Fruit fly (Drosophila melanogaster) whole organism, embryonic: Measurements from ENCODE around the gene ec.

ENCODE experiments used
- B-H2 ChIP-seq: fragments of 200-800 bp; sonication (Bioruptor generic); optimal IDR thresholded peaks from 2 replicates; lab custom pipeline; 2018; ENCODE audit warnings: missing biosample characterization, mild to moderate bottlenecking, missing genetic modification characterization
- CG10431 ChIP-seq: fragments of 200-800 bp; sonication (Bioruptor generic); optimal IDR thresholded peaks from 3 replicates; lab custom pipeline; 2018; ENCODE audit warnings: missing biosample characterization, mild to moderate bottlenecking, missing genetic modification characterization
- CG11456 ChIP-seq: fragments of 200-800 bp; sonication (Bioruptor generic); IDR thresholded peaks from 3 replicates; pipeline ENCODE4 v1.3.6; 2022; ENCODE audit warnings: missing biosample characterization, missing genetic modification characterization
- CG11696 ChIP-seq: fragments of 200-800 bp; sonication (Bioruptor generic); IDR thresholded peaks from 2 replicates; pipeline ENCODE4 v1.3.6; 2022; ENCODE audit warnings: missing biosample characterization, missing genetic modification characterization
- CG12071 ChIP-seq: fragments of 200-800 bp; sonication (Bioruptor generic); optimal IDR thresholded peaks from 3 replicates; lab custom pipeline; 2018; ENCODE audit warnings: missing biosample characterization, mild to moderate bottlenecking, missing genetic modification characterization
- CG12104 ChIP-seq: fragments of 200-800 bp; sonication (Bioruptor generic); optimal IDR thresholded peaks from 3 replicates; lab custom pipeline; 2016; ENCODE audit warnings: missing biosample characterization, missing genetic modification characterization
- CG12219 ChIP-seq: fragments of 200-800 bp; sonication (Bioruptor generic); optimal IDR thresholded peaks from 3 replicates; lab custom pipeline; 2018; ENCODE audit warnings: missing biosample characterization, mild to moderate bottlenecking, missing genetic modification characterization
- CG12942 ChIP-seq: fragments of 200-800 bp; sonication (Bioruptor generic); optimal IDR thresholded peaks from 3 replicates; lab custom pipeline; 2016; ENCODE audit warnings: missing biosample characterization, missing genetic modification characterization
- CG13624 ChIP-seq: fragments of 200-800 bp; sonication (Bioruptor generic); optimal IDR thresholded peaks from 2 replicates; lab custom pipeline; 2016; ENCODE audit warnings: missing biosample characterization, missing genetic modification characterization
- CG1602 ChIP-seq: fragments of 200-800 bp; sonication (Bioruptor generic); optimal IDR thresholded peaks from 3 replicates; lab custom pipeline; 2016; ENCODE audit warnings: missing biosample characterization, missing genetic modification characterization
- CG1647 ChIP-seq: fragments of 200-800 bp; sonication (Bioruptor generic); optimal IDR thresholded peaks from 3 replicates; lab custom pipeline; 2016; ENCODE audit warnings: missing biosample characterization, missing genetic modification characterization
- CG17802 ChIP-seq: fragments of 200-800 bp; sonication (Bioruptor generic); optimal IDR thresholded peaks from 2 replicates; lab custom pipeline; 2018; ENCODE audit warnings: missing biosample characterization, mild to moderate bottlenecking, missing genetic modification characterization, moderate library complexity
- CG31224 ChIP-seq: fragments of 200-800 bp; sonication (Bioruptor generic); IDR thresholded peaks from 2 replicates; pipeline ENCODE4 v1.3.6; 2022; ENCODE audit warnings: missing biosample characterization, missing genetic modification characterization
- CG32772 ChIP-seq: fragments of 200-800 bp; sonication (Bioruptor generic); IDR thresholded peaks from 2 replicates; pipeline ENCODE4 v1.3.6; 2022; ENCODE audit warnings: missing biosample characterization, missing genetic modification characterization
- CG4328 ChIP-seq: fragments of 200-800 bp; sonication (Bioruptor generic); optimal IDR thresholded peaks from 3 replicates; lab custom pipeline; 2017; ENCODE audit warnings: missing biosample characterization, missing genetic modification reagents, missing genetic modification characterization
- CG43689 ChIP-seq: fragments of 200-800 bp; sonication (Bioruptor generic); IDR thresholded peaks from 2 replicates; pipeline ENCODE4 v1.3.6; 2022; ENCODE audit warnings: missing biosample characterization, missing genetic modification characterization
- CG6765 ChIP-seq: fragments of 200-800 bp; sonication (Bioruptor generic); optimal IDR thresholded peaks from 3 replicates; lab custom pipeline; 2017; ENCODE audit warnings: missing biosample characterization, mild to moderate bottlenecking, missing genetic modification characterization
- CG8359 ChIP-seq: fragments of 200-800 bp; sonication (Bioruptor generic); optimal IDR thresholded peaks from 2 replicates; lab custom pipeline; 2017; ENCODE audit warnings: missing biosample characterization, mild to moderate bottlenecking, missing genetic modification characterization, borderline replicate concordance
- Dbx ChIP-seq: fragments of 200-800 bp; sonication (Bioruptor generic); IDR thresholded peaks from 3 replicates; pipeline ENCODE4 v1.3.6; 2022; ENCODE audit warnings: missing biosample characterization, missing genetic modification characterization
- Dref ChIP-seq: fragments of 200-800 bp; sonication (Bioruptor generic); IDR thresholded peaks from 2 replicates; pipeline ENCODE4 v1.3.6; 2022; ENCODE audit warnings: missing biosample characterization, missing genetic modification characterization
- Ets65A ChIP-seq: fragments of 200-800 bp; sonication (Bioruptor generic); peaks from one replicate; lab custom pipeline; 2016; ENCODE audit warnings: missing biosample characterization, missing genetic modification characterization
- H15 ChIP-seq: fragments of 200-800 bp; sonication (Bioruptor generic); IDR thresholded peaks from 3 replicates; pipeline ENCODE4 v1.3.6; 2022; ENCODE audit warnings: missing biosample characterization, missing genetic modification characterization
- HLH4C ChIP-seq: fragments of 200-800 bp; sonication (Bioruptor generic); IDR thresholded peaks from 3 replicates; pipeline ENCODE4 v1.3.6; 2022; ENCODE audit warnings: missing biosample characterization, missing genetic modification characterization; ENCODE audit not compliant: partially characterized antibody
- HLH54F ChIP-seq: fragments of 200-800 bp; sonication (Bioruptor generic); optimal IDR thresholded peaks from 3 replicates; lab custom pipeline; 2016; ENCODE audit warnings: missing biosample characterization, missing genetic modification characterization
- Hmx ChIP-seq: fragments of 200-800 bp; sonication (Bioruptor generic); optimal IDR thresholded peaks from 2 replicates; lab custom pipeline; 2016; ENCODE audit warnings: missing biosample characterization, missing genetic modification characterization
- Hr39 ChIP-seq: fragments of >200 bp; optimal IDR thresholded peaks from 2 replicates; lab custom pipeline; 2017
- Hr51 ChIP-seq, 2 experiments: fragments of 200-800 bp; sonication (Bioruptor generic); optimal IDR thresholded peaks; 2 replicates in 1 of 2; 3 replicates in 1 of 2; lab custom pipeline; 2016 to 2018; ENCODE audit warnings: missing biosample characterization in 2 of 2, missing genetic modification characterization in 2 of 2, mild to moderate bottlenecking in 1 of 2, moderate library complexity in 1 of 2
- Med ChIP-seq: fragments of 200-800 bp; sonication (Bioruptor generic); peaks from one replicate; lab custom pipeline; 2016; ENCODE audit warnings: missing biosample characterization, missing genetic modification characterization, mild to moderate bottlenecking, inconsistent platforms, moderate library complexity
- NC2α ChIP-seq: fragments of 200-800 bp; sonication (Bioruptor generic); optimal IDR thresholded peaks from 2 replicates; lab custom pipeline; 2016; ENCODE audit warnings: missing biosample characterization, missing genetic modification characterization
- Rx ChIP-seq: fragments of 200-800 bp; sonication (Bioruptor generic); IDR thresholded peaks from 2 replicates; pipeline ENCODE4 v1.3.6; 2022; ENCODE audit warnings: missing biosample characterization, missing genetic modification characterization
- Sin3A ChIP-seq: fragments of >200 bp; optimal IDR thresholded peaks from 2 replicates; lab custom pipeline; 2018
- Spps ChIP-seq: fragments of 200-800 bp; sonication (Bioruptor generic); optimal IDR thresholded peaks from 2 replicates; lab custom pipeline; 2018; ENCODE audit warnings: missing biosample characterization, mild to moderate bottlenecking, missing genetic modification characterization
- Xrp1 ChIP-seq: fragments of 200-800 bp; sonication (Bioruptor generic); IDR thresholded peaks from 2 replicates; pipeline ENCODE4 v1.3.6; 2022; ENCODE audit warnings: missing biosample characterization, missing genetic modification characterization
- YL-1 ChIP-seq: fragments of 200-800 bp; sonication (Bioruptor generic); optimal IDR thresholded peaks from 3 replicates; lab custom pipeline; 2017; ENCODE audit warnings: missing biosample characterization, mild to moderate bottlenecking, missing genetic modification characterization
- cato ChIP-seq: fragments of 200-800 bp; sonication (Bioruptor generic); optimal IDR thresholded peaks from 2 replicates; lab custom pipeline; 2016; ENCODE audit warnings: missing biosample characterization, missing genetic modification characterization, borderline replicate concordance
- ci ChIP-seq: fragments of 200-800 bp; sonication (Bioruptor generic); IDR thresholded peaks from 3 replicates; pipeline ENCODE4 v1.3.6; 2022; ENCODE audit warnings: missing biosample characterization, missing genetic modification characterization
- croc ChIP-seq: fragments of 200-800 bp; sonication (Bioruptor generic); conservative IDR thresholded peaks from 3 replicates; pipeline ENCODE4 v1.3.6; 2022; ENCODE audit warnings: missing biosample characterization, missing genetic modification characterization
- dmrt99B ChIP-seq: fragments of 200-800 bp; sonication (Bioruptor generic); optimal IDR thresholded peaks from 2 replicates; lab custom pipeline; 2018; ENCODE audit warnings: missing biosample characterization, mild to moderate bottlenecking, missing genetic modification characterization, moderate library complexity
- emc ChIP-seq: fragments of 200-800 bp; sonication (Bioruptor generic); optimal IDR thresholded peaks from 2 replicates; lab custom pipeline; 2016; ENCODE audit warnings: missing biosample characterization, missing genetic modification characterization
- eyg ChIP-seq: fragments of 200-800 bp; sonication (Bioruptor generic); optimal IDR thresholded peaks from 3 replicates; lab custom pipeline; 2016; ENCODE audit warnings: missing biosample characterization, missing genetic modification characterization
- fd3F ChIP-seq: fragments of 200-800 bp; sonication (Bioruptor generic); optimal IDR thresholded peaks from 2 replicates; lab custom pipeline; 2018; ENCODE audit warnings: missing biosample characterization, mild to moderate bottlenecking, missing genetic modification characterization, moderate library complexity
- gcm2 ChIP-seq: fragments of 200-800 bp; sonication (Bioruptor generic); optimal IDR thresholded peaks from 2 replicates; lab custom pipeline; 2016; ENCODE audit warnings: missing biosample characterization, missing genetic modification characterization
- gsb-n ChIP-seq: fragments of 200-800 bp; sonication (Bioruptor generic); optimal IDR thresholded peaks from 3 replicates; lab custom pipeline; 2018; ENCODE audit warnings: missing biosample characterization, mild to moderate bottlenecking, missing genetic modification characterization
- ken ChIP-seq: fragments of 200-800 bp; sonication (Bioruptor generic); IDR thresholded peaks from 3 replicates; pipeline ENCODE4 v1.3.6; 2022; ENCODE audit warnings: missing biosample characterization, missing genetic modification characterization
- nerfin-1 ChIP-seq: fragments of 200-800 bp; sonication (Bioruptor generic); optimal IDR thresholded peaks from 3 replicates; lab custom pipeline; 2019; ENCODE audit warnings: missing biosample characterization, mild to moderate bottlenecking, missing genetic modification characterization, moderate library complexity
- pho ChIP-seq: fragments of 200-800 bp; sonication (Bioruptor generic); optimal IDR thresholded peaks from 2 replicates; lab custom pipeline; 2016; ENCODE audit warnings: missing biosample characterization, missing genetic modification characterization
- run ChIP-seq: fragments of 200-800 bp; sonication (Bioruptor generic); optimal IDR thresholded peaks from 3 replicates; lab custom pipeline; 2018; ENCODE audit warnings: missing biosample characterization, mild to moderate bottlenecking, missing genetic modification characterization
- sr ChIP-seq: fragments of 200-800 bp; sonication (Bioruptor generic); IDR thresholded peaks from 3 replicates; pipeline ENCODE4 v1.3.6; 2022; ENCODE audit warnings: missing biosample characterization, missing genetic modification characterization
- tgo ChIP-seq: fragments of 200-800 bp; sonication (Bioruptor generic); IDR thresholded peaks from 3 replicates; pipeline ENCODE4 v1.3.6; 2022; ENCODE audit warnings: missing biosample characterization, missing genetic modification characterization
- vnd ChIP-seq: fragments of 200-800 bp; sonication (Bioruptor generic); IDR thresholded peaks from 3 replicates; pipeline ENCODE4 v1.3.6; 2022; ENCODE audit warnings: missing biosample characterization, missing genetic modification characterization; ENCODE audit not compliant: partially characterized antibody

ec gene

DNA sequence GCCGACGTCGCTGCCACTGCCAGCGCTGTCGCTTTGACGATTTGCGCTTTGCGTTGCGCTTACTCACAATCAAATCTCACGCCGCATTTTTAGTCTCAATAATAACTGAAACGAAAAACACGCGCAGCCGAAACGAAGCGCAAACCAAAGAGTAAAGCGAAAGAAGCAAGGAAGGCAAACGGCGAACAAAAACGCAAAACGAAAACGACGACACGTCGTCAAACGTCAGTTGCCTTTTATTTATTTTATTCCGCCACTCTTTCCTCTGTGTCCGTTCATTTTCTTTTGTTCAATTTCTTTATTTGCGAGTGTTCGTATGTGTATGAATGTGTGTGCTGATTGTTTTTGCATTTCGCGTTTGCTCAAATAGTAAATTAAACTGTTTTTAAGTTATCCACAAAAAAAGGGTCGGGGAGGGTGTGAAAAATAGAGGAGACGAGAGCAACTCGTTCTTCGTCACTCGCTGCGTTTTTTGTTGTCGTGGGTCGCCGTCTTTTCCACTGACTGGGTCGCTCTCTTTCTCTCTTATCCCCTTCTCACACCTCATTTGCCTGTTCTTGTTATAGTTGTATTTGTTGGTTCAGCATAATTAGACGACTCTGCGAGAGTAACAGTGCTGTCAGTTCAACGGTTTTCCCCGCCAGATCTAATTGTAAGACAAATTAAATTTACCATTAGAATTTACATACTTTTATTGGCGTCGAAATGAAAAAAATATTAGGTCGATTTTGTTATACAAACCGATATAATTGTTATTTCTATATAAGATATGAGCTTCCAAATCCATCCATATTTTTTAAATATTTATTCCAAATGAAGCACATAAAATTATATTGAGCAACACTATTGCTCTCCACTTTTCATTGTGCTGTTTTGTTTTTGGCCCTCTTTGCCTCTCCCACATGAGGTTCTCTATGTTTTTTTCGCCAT lies 38.4 kb upstream of the ec start (continued):
- no peak for TF ChIP-seq emc (GFP tag; lab: Kevin White, UChicago)
- TF ChIP-seq Med: peak; percentile 90
- TF ChIP-seq Xrp1: peak; percentile 80
- TF ChIP-seq B-H2 (GFP tag; lab: Kevin White, UChicago): peak; percentile 77
- 0 out of 2 replicates have a peak, but pooled peaks have one; percentile 42 for TF ChIP-seq CG31224 (GFP tag; lab: Robert Waterston, UW)
- peak; percentile 76 for TF ChIP-seq gsb-n (tag; lab: Kevin White, UChicago)
- peak; percentile 87 for TF ChIP-seq Dbx (GFP tag; lab: Robert Waterston, UW)
- no peak for TF ChIP-seq HLH4C (GFP tag; lab: Robert Waterston, UW)
- TF ChIP-seq CG32772 (GFP tag; lab: Robert Waterston, UW): peak; percentile 33; the same call in 1 of the 2 replicates
- TF ChIP-seq CG4328 (GFP tag; lab: Kevin White, UChicago): peak; percentile 70
- no peak for TF ChIP-seq CG11696
- TF ChIP-seq Sin3A (lab: Kevin White, UChicago): no peak
- peak; percentile 43 for TF ChIP-seq CG12071 (GFP tag; lab: Kevin White, UChicago)
- TF ChIP-seq CG1602 (GFP tag; lab: Kevin White, UChicago): peak; percentile 57
- no peak for TF ChIP-seq ken (GFP tag; lab: Robert Waterston, UW)
- TF ChIP-seq ci: no peak
- no peak for TF ChIP-seq CG10431 (GFP tag; lab: Kevin White, UChicago)
- peak; percentile 78 for TF ChIP-seq dmrt99B (tag; lab: Kevin White, UChicago)
- TF ChIP-seq HLH54F (GFP tag; lab: Kevin White, UChicago): peak; percentile 3
- peak; percentile 57; the same call in 1 of the 3 replicates for TF ChIP-seq tgo (GFP tag; lab: Robert Waterston, UW)
- TF ChIP-seq Dref (GFP tag; lab: Robert Waterston, UW): no peak
- peak; percentile 54 for TF ChIP-seq CG6765
- no peak for TF ChIP-seq croc (GFP tag; lab: Robert Waterston, UW)
- peak; percentile 52 for TF ChIP-seq CG12219 (GFP tag; lab: Kevin White, UChicago)
- TF ChIP-seq Hr39 (lab: Kevin White, UChicago): no peak
- TF ChIP-seq Hmx (GFP tag; lab: Kevin White, UChicago): peak; percentile 56
- peak; percentile 75 for TF ChIP-seq fd3F
- TF ChIP-seq CG13624 (GFP tag; lab: Kevin White, UChicago): peak; percentile 39
- peak; percentile 55 for TF ChIP-seq pho (GFP tag; lab: Kevin White, UChicago)
- no peak for TF ChIP-seq CG11456
- 0 out of 3 replicates have a peak, but pooled peaks have one; percentile 40 for TF ChIP-seq H15 (GFP tag; lab: Robert Waterston, UW)
- TF ChIP-seq Rx (GFP tag; lab: Robert Waterston, UW): no peak
- TF ChIP-seq sr (GFP tag; lab: Robert Waterston, UW): no peak
- TF ChIP-seq CG1647 (GFP tag; lab: Kevin White, UChicago): no peak
- no peak for TF ChIP-seq CG43689
- peak; percentile 37 for TF ChIP-seq CG12942 (GFP tag; lab: Kevin White, UChicago)
- peak; percentile 47 for TF ChIP-seq eyg (GFP tag; lab: Kevin White, UChicago)
- TF ChIP-seq Spps: peak; percentile 26
- no peak for TF ChIP-seq gcm2
- no peak for TF ChIP-seq run (tag; lab: Kevin White, UChicago)
- peak; percentile 56 for TF ChIP-seq CG12104 (GFP tag; lab: Kevin White, UChicago)
- TF ChIP-seq vnd: no peak
- TF ChIP-seq cato (GFP tag; lab: Kevin White, UChicago): no peak
- TF ChIP-seq CG8359 (GFP tag; lab: Kevin White, UChicago): no peak
- no peak for TF ChIP-seq YL-1 (GFP tag; lab: Kevin White, UChicago)
- no peak for TF ChIP-seq NC2α (GFP tag; lab: Kevin White, UChicago)
- TF ChIP-seq CG17802 (tag; lab: Kevin White, UChicago): no peak
- TF ChIP-seq Ets65A (GFP tag; lab: Kevin White, UChicago): no peak
- TF ChIP-seq nerfin-1 (tag; lab: Kevin White, UChicago): peak; percentile 47
- peak in 1 of 2 experiments; percentile 75 for TF ChIP-seq Hr51 (GFP tag; optimal IDR thresholded peaks at IDR 0.05; lab: Kevin White, UChicago)
